Fruit fly (Drosophila melanogaster) whole organism, adult: ENCODE results near the gene bora.
A peak's percentile ranks its signal among the peaks of the same experiment; 100 is the strongest.

Experiments
- CG11617 ChIP-seq: fragments of 200-800 bp; sonication (Bioruptor generic); optimal IDR thresholded peaks from 2 replicates; lab custom pipeline; 2017; ENCODE audit warnings: mild to moderate bottlenecking, missing biosample characterization, missing genetic modification reagents, missing genetic modification characterization
- CG12768 ChIP-seq: fragments of 200-800 bp; sonication (Bioruptor generic); optimal IDR thresholded peaks from 2 replicates; lab custom pipeline; 2017; ENCODE audit warnings: missing biosample characterization, missing genetic modification characterization, mild to moderate bottlenecking, moderate library complexity, missing genetic modification reagents
- CG14711 ChIP-seq: fragments of 200-800 bp; sonication (Bioruptor generic); optimal IDR thresholded peaks from 2 replicates; lab custom pipeline; 2018; ENCODE audit warnings: missing biosample characterization, mild to moderate bottlenecking, missing genetic modification characterization, moderate library complexity
- CG1620 ChIP-seq: fragments of 200-800 bp; sonication (Bioruptor generic); optimal IDR thresholded peaks from 2 replicates; lab custom pipeline; 2016; ENCODE audit warnings: missing biosample characterization, missing genetic modification characterization
- CG33017 ChIP-seq: fragments of 200-800 bp; sonication (Bioruptor generic); optimal IDR thresholded peaks from 2 replicates; lab custom pipeline; 2018; ENCODE audit warnings: missing biosample characterization, mild to moderate bottlenecking, missing genetic modification characterization, moderate library complexity
- CG5204 ChIP-seq: fragments of 200-800 bp; sonication (Bioruptor generic); optimal IDR thresholded peaks from 2 replicates; lab custom pipeline; 2016; ENCODE audit warnings: missing biosample characterization, missing genetic modification characterization
- CG7045 ChIP-seq: fragments of 200-800 bp; sonication (Bioruptor generic); optimal IDR thresholded peaks from 2 replicates; lab custom pipeline; 2017; ENCODE audit warnings: missing biosample characterization, mild to moderate bottlenecking, missing genetic modification characterization
- CG7101 ChIP-seq: fragments of 200-800 bp; sonication (Bioruptor generic); optimal IDR thresholded peaks from 2 replicates; lab custom pipeline; 2018; ENCODE audit warnings: missing biosample characterization, mild to moderate bottlenecking, missing genetic modification characterization, moderate library complexity
- Clk ChIP-seq: fragments of 200-800 bp; sonication (Bioruptor generic); optimal IDR thresholded peaks from 2 replicates; lab custom pipeline; 2017; ENCODE audit warnings: missing biosample characterization, missing genetic modification characterization
- Crg-1 ChIP-seq: fragments of 200-800 bp; sonication (Bioruptor generic); optimal IDR thresholded peaks from 2 replicates; lab custom pipeline; 2016; ENCODE audit warnings: missing biosample characterization, missing genetic modification characterization
- Hr96 ChIP-seq: fragments of 200-800 bp; sonication (Bioruptor generic); optimal IDR thresholded peaks from 2 replicates; lab custom pipeline; 2016; ENCODE audit warnings: missing biosample characterization, missing genetic modification characterization
- Mnt ChIP-seq: fragments of 200-800 bp; sonication (Bioruptor generic); optimal IDR thresholded peaks from 2 replicates; lab custom pipeline; 2016; ENCODE audit warnings: missing biosample characterization, mild to moderate bottlenecking, missing genetic modification characterization
- bab1 ChIP-seq: fragments of 200-800 bp; sonication (Bioruptor generic); optimal IDR thresholded peaks from 3 replicates; lab custom pipeline; 2019; ENCODE audit warnings: missing biosample characterization, mild to moderate bottlenecking, missing genetic modification characterization, moderate library complexity
- cic ChIP-seq: fragments of 200-800 bp; sonication (Bioruptor generic); optimal IDR thresholded peaks from 2 replicates; lab custom pipeline; 2017; ENCODE audit warnings: missing biosample characterization, mild to moderate bottlenecking, missing genetic modification characterization, moderate library complexity
- cnc ChIP-seq, 2 experiments: fragments of >200 bp; optimal IDR thresholded peaks; 2 replicates each; lab custom pipeline; 2017
- kay ChIP-seq: fragments of 200-800 bp; sonication (Bioruptor generic); peaks from one replicate; lab custom pipeline; 2016; ENCODE audit warnings: missing biosample characterization, missing genetic modification characterization, borderline replicate concordance
- ovo ChIP-seq: fragments of 200-800 bp; sonication (Bioruptor generic); optimal IDR thresholded peaks from 2 replicates; lab custom pipeline; 2016; ENCODE audit warnings: missing biosample characterization, missing genetic modification characterization
- pad ChIP-seq: fragments of 200-800 bp; sonication (Bioruptor generic); optimal IDR thresholded peaks from 3 replicates; lab custom pipeline; 2017; ENCODE audit warnings: missing biosample characterization, missing genetic modification characterization, mild to moderate bottlenecking, moderate library complexity, missing genetic modification reagents
- tj ChIP-seq: fragments of 200-800 bp; sonication (Bioruptor generic); optimal IDR thresholded peaks from 3 replicates; lab custom pipeline; 2017; ENCODE audit warnings: missing biosample characterization, mild to moderate bottlenecking, missing genetic modification characterization, moderate library complexity
- toe ChIP-seq: fragments of 200-800 bp; sonication (Bioruptor generic); optimal IDR thresholded peaks from 2 replicates; lab custom pipeline; 2016; ENCODE audit warnings: missing biosample characterization, missing genetic modification characterization

Gene bora

dm6 chr3L:18643222-18643621, 20.7 kb downstream of the bora start:
- peak; percentile 76 for TF ChIP-seq kay (GFP tag; lab: Kevin White, UChicago)
- TF ChIP-seq tj (GFP tag; lab: Kevin White, UChicago): no peak
- TF ChIP-seq Clk (GFP tag; lab: Kevin White, UChicago): no peak

dm6 chr3L:18653737-18654136, 31.2 kb downstream of the bora start:
- TF ChIP-seq CG33017: no peak
- no peak for TF ChIP-seq CG11617 (GFP tag; lab: Kevin White, UChicago)
- TF ChIP-seq kay (GFP tag; lab: Kevin White, UChicago): peak; percentile 49

- TF ChIP-seq Mnt (GFP tag; lab: Kevin White, UChicago) (no peak), CG5204 (no peak), bab1 (GFP tag; lab: Kevin White, UChicago) (no peak), cic (GFP tag; lab: Kevin White, UChicago) (no peak), CG7045 (GFP tag; lab: Kevin White, UChicago) (no peak), Hr96 (no peak), toe (no peak), CG12768 (GFP tag; lab: Kevin White, UChicago) (no peak), Crg-1 (GFP tag; lab: Kevin White, UChicago) (no peak)
Observed at dm6 chr3L:18665594-18665993, 43.1 kb downstream of the bora start.

- TF ChIP-seq tj (GFP tag; lab: Kevin White, UChicago) (no peak), CG12768 (GFP tag; lab: Kevin White, UChicago) (no peak), Mnt (GFP tag; lab: Kevin White, UChicago) (no peak), CG1620 (GFP tag; lab: Kevin White, UChicago) (peak; percentile 23), kay (GFP tag; lab: Kevin White, UChicago) (no peak), CG11617 (GFP tag; lab: Kevin White, UChicago) (no peak), pad (GFP tag; lab: Kevin White, UChicago) (no peak), CG14711 (tag; lab: Kevin White, UChicago) (no peak), CG7045 (GFP tag; lab: Kevin White, UChicago) (no peak), bab1 (GFP tag; lab: Kevin White, UChicago) (peak; percentile 29), Crg-1 (GFP tag; lab: Kevin White, UChicago) (no peak), CG7101 (tag; lab: Kevin White, UChicago) (no peak), cic (GFP tag; lab: Kevin White, UChicago) (peak; percentile 22)
Observed at dm6 chr3L:18667115-18667514, 44.6 kb downstream of the bora start, which contains the start of gene CG42495. Gene CG42495, plus strand, starts transcription at chr3L:18667361.

dm6 chr3L:18669874-18670273, 47.4 kb downstream of the bora start:
- TF ChIP-seq Hr96 (no peak), CG33017 (no peak), CG5204 (no peak), pad (GFP tag; lab: Kevin White, UChicago) (no peak), toe (no peak), ovo (GFP tag; lab: Kevin White, UChicago) (no peak), Crg-1 (GFP tag; lab: Kevin White, UChicago) (no peak), CG7045 (GFP tag; lab: Kevin White, UChicago) (no peak), tj (GFP tag; lab: Kevin White, UChicago) (no peak), kay (GFP tag; lab: Kevin White, UChicago) (no peak), cnc (optimal IDR thresholded peaks at IDR 0.05; lab: Kevin White, UChicago) (no peak), CG1620 (GFP tag; lab: Kevin White, UChicago) (no peak), Clk (GFP tag; lab: Kevin White, UChicago) (no peak)

- TF ChIP-seq Clk (GFP tag; lab: Kevin White, UChicago) (no peak), CG7045 (GFP tag; lab: Kevin White, UChicago) (peak; percentile 36), cnc (optimal IDR thresholded peaks at IDR 0.05; lab: Kevin White, UChicago) (no peak), CG1620 (GFP tag; lab: Kevin White, UChicago) (peak; percentile 44), Hr96 (peak; percentile 57), CG5204 (no peak), Crg-1 (GFP tag; lab: Kevin White, UChicago) (no peak), Mnt (GFP tag; lab: Kevin White, UChicago) (peak; percentile 83), toe (peak; percentile 20), CG12768 (GFP tag; lab: Kevin White, UChicago) (peak; percentile 35), cic (GFP tag; lab: Kevin White, UChicago) (no peak), CG7101 (tag; lab: Kevin White, UChicago) (peak; percentile 41), CG14711 (tag; lab: Kevin White, UChicago) (peak; percentile 6), pad (GFP tag; lab: Kevin White, UChicago) (peak; percentile 36), tj (GFP tag; lab: Kevin White, UChicago) (peak; percentile 40), CG11617 (GFP tag; lab: Kevin White, UChicago) (peak; percentile 71), ovo (GFP tag; lab: Kevin White, UChicago) (no peak), kay (GFP tag; lab: Kevin White, UChicago) (no peak), bab1 (GFP tag; lab: Kevin White, UChicago) (peak; percentile 58), CG33017 (no peak)
Observed at dm6 chr3L:18672203-18672602, 49.7 kb downstream of the bora start.
